Worm (Caenorhabditis elegans) whole organism, L2 larva: ENCODE data around the gene T04F8.2.

Experiments
- C34F6.9 ChIP-seq: fragments of 150-350 bp; optimal IDR thresholded peaks from 2 replicates; lab custom pipeline; 2014; ENCODE audit warnings: missing biosample characterization, missing genetic modification characterization
- F13H6.1 ChIP-seq: sonication (generic microtip); optimal IDR thresholded peaks from 2 replicates; lab custom pipeline; 2016; ENCODE audit warnings: missing genetic modification characterization, missing compliant biosample characterization
- R02D3.7 ChIP-seq: fragments of 150-350 bp; optimal IDR thresholded peaks from 2 replicates; lab custom pipeline; 2014; ENCODE audit warnings: missing biosample characterization, missing genetic modification characterization
- Y55F3AM.14 ChIP-seq: fragments of 200-800 bp; sonication (Bioruptor generic); optimal IDR thresholded peaks from 2 replicates; lab custom pipeline; 2018; ENCODE audit warnings: mild to moderate bottlenecking, missing genetic modification characterization, missing compliant biosample characterization
- ZK546.5 ChIP-seq: sonication (generic microtip); optimal IDR thresholded peaks from 2 replicates; lab custom pipeline; 2017; ENCODE audit warnings: missing biosample characterization, missing genetic modification characterization
- alr-1 ChIP-seq: fragments of 150-350 bp; optimal IDR thresholded peaks from 2 replicates; lab custom pipeline; 2014; ENCODE audit warnings: missing biosample characterization, missing genetic modification characterization
- ama-1 ChIP-seq: fragments of 150-350 bp; optimal IDR thresholded peaks from 2 replicates; lab custom pipeline; 2018; ENCODE audit warnings: inconsistent platforms
- ceh-16 ChIP-seq: fragments of 150-350 bp; optimal IDR thresholded peaks from 2 replicates; lab custom pipeline; 2014; ENCODE audit warnings: missing biosample characterization, missing genetic modification characterization
- ceh-82 ChIP-seq: fragments of 150-350 bp; optimal IDR thresholded peaks from 2 replicates; lab custom pipeline; 2014; ENCODE audit warnings: missing biosample characterization, missing genetic modification characterization
- crh-2 ChIP-seq: sonication (generic microtip); optimal IDR thresholded peaks from 2 replicates; lab custom pipeline; 2017; ENCODE audit warnings: missing biosample characterization, missing genetic modification characterization
- egl-27 ChIP-seq: sonication (generic microtip); optimal IDR thresholded peaks from 3 replicates; lab custom pipeline; 2017; ENCODE audit warnings: missing biosample characterization, missing genetic modification reagents, missing genetic modification characterization
- elt-1 ChIP-seq: fragments of 150-350 bp; optimal IDR thresholded peaks from 2 replicates; lab custom pipeline; 2014; ENCODE audit warnings: missing biosample characterization, missing genetic modification characterization
- fos-1 ChIP-seq: fragments of 150-350 bp; optimal IDR thresholded peaks from 2 replicates; lab custom pipeline; 2014; ENCODE audit warnings: missing biosample characterization, missing genetic modification characterization
- gmeb-1 ChIP-seq: fragments of 150-350 bp; optimal IDR thresholded peaks from 2 replicates; lab custom pipeline; 2014; ENCODE audit warnings: missing biosample characterization, missing genetic modification characterization
- lin-13 ChIP-seq: fragments of 150-350 bp; optimal IDR thresholded peaks from 2 replicates; lab custom pipeline; 2014; ENCODE audit warnings: missing biosample characterization, missing genetic modification reagents, missing genetic modification characterization
- lin-39 ChIP-seq: fragments of 150-350 bp; optimal IDR thresholded peaks from 2 replicates; lab custom pipeline; 2014; ENCODE audit warnings: missing biosample characterization, missing genetic modification reagents, missing genetic modification characterization
- mab-5 ChIP-seq: fragments of 150-350 bp; optimal IDR thresholded peaks from 2 replicates; lab custom pipeline; 2014; ENCODE audit warnings: missing biosample characterization, missing genetic modification characterization
- mdl-1 ChIP-seq, 2 experiments: fragments of 150-350 bp in 1 of 2; sonication (generic microtip) in 1 of 2; optimal IDR thresholded peaks; 2 replicates each; lab custom pipeline; 2017; ENCODE audit warnings: missing biosample characterization in 2 of 2, missing genetic modification characterization in 2 of 2
- nhr-10 ChIP-seq: sonication (generic microtip); optimal IDR thresholded peaks from 2 replicates; lab custom pipeline; 2017; ENCODE audit warnings: missing biosample characterization, missing genetic modification characterization
- nhr-11 ChIP-seq: fragments of 150-350 bp; optimal IDR thresholded peaks from 2 replicates; lab custom pipeline; 2014; ENCODE audit warnings: missing biosample characterization, missing genetic modification characterization
- nhr-12 ChIP-seq: fragments of 150-350 bp; optimal IDR thresholded peaks from 2 replicates; lab custom pipeline; 2014; ENCODE audit warnings: missing biosample characterization, missing genetic modification characterization
- nhr-129 ChIP-seq: fragments of 150-350 bp; optimal IDR thresholded peaks from 2 replicates; lab custom pipeline; 2014; ENCODE audit warnings: missing biosample characterization, missing genetic modification characterization
- nhr-23 ChIP-seq: fragments of 150-350 bp; optimal IDR thresholded peaks from 2 replicates; lab custom pipeline; 2014; ENCODE audit warnings: missing biosample characterization, missing genetic modification reagents, missing genetic modification characterization
- nhr-237 ChIP-seq: fragments of 150-350 bp; optimal IDR thresholded peaks from 2 replicates; lab custom pipeline; 2014; ENCODE audit warnings: missing biosample characterization, missing genetic modification characterization
- sem-4 ChIP-seq: fragments of 150-350 bp; optimal IDR thresholded peaks from 2 replicates; lab custom pipeline; 2014; ENCODE audit warnings: missing biosample characterization, missing genetic modification reagents, missing genetic modification characterization
- sma-3 ChIP-seq: sonication (generic microtip); optimal IDR thresholded peaks from 2 replicates; lab custom pipeline; 2016; ENCODE audit warnings: missing genetic modification reagents, missing genetic modification characterization, missing compliant biosample characterization
- sma-9 ChIP-seq, 2 experiments: fragments of 150-350 bp in 1 of 2; sonication (generic microtip) in 1 of 2; optimal IDR thresholded peaks; 2 replicates each; lab custom pipeline; 2014 to 2016; ENCODE audit warnings: missing genetic modification characterization in 2 of 2, mild to moderate bottlenecking in 1 of 2, missing biosample characterization in 1 of 2, missing compliant biosample characterization in 1 of 2, missing genetic modification reagents in 1 of 2, moderate library complexity in 1 of 2
- unc-62 ChIP-seq: fragments of 150-350 bp; optimal IDR thresholded peaks from 2 replicates; lab custom pipeline; 2014; ENCODE audit warnings: missing biosample characterization, missing genetic modification reagents, missing genetic modification characterization
- ztf-4 ChIP-seq: fragments of 150-350 bp; optimal IDR thresholded peaks from 2 replicates; lab custom pipeline; 2014; ENCODE audit warnings: missing biosample characterization, missing genetic modification characterization

Gene T04F8.2

DNA sequence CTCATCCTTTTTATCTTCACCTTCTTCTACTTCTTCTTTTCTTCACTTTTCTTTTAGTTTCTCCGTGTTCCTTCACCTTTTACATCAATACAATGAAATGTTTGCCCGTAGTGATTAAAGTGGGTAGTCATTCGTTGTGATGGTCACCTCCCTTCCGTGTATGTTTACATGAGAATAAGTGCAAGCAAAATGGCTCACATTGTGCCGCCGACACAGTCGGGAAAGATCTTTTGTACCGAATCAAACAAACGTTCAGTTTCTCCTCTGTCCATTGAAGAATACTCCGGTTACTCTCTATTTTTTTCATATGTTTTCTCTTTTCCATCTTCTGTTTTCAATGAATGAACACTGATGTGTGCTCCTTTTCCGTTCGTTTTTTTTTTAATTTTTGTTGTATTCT, 7.8 kb upstream of the T04F8.2 start:
- TF ChIP-seq elt-1 (tag; lab: Kevin White, UChicago) (no peak), fos-1 (tag; lab: Kevin White, UChicago) (no peak), egl-27 (tag; lab: Kevin White, UChicago) (no peak), nhr-11 (tag; lab: Kevin White, UChicago) (no peak), lin-39 (no peak), unc-62 (GFP tag; lab: Kevin White, UChicago) (no peak), nhr-129 (tag; lab: Kevin White, UChicago) (no peak), mdl-1 (tag; optimal IDR thresholded peaks at IDR 0.05; lab: Kevin White, UChicago) (no peak), ztf-4 (no peak), crh-2 (no peak)

DNA sequence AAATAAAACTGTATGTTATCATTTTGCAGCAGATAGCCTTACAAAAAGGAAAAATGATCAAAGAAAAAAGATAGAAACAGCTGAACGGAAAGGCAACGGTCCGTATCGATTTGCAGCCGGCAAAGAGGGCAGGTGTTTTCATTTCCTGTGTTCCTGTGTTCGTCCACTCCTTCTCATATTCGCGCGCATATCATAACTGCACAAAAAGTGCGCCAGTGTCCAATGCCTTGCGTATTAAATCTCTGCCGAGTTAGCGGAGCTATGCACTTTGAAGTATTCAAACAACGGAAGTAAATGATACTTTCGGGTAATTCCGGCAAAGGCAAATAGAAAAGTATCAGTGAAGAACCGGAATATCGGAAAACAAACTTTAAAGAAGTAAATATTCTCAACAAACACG, 6.2 kb upstream of the T04F8.2 start:
- TF ChIP-seq gmeb-1 (tag; lab: Kevin White, UChicago): no peak
- TF ChIP-seq sma-9 (GFP tag; optimal IDR thresholded peaks at IDR 0.05; lab: Kevin White, UChicago): peak; percentile 12
- TF ChIP-seq sma-9 (tag; optimal IDR thresholded peaks at IDR 0.05; lab: Kevin White, UChicago): no peak
- TF ChIP-seq mab-5: no peak

DNA sequence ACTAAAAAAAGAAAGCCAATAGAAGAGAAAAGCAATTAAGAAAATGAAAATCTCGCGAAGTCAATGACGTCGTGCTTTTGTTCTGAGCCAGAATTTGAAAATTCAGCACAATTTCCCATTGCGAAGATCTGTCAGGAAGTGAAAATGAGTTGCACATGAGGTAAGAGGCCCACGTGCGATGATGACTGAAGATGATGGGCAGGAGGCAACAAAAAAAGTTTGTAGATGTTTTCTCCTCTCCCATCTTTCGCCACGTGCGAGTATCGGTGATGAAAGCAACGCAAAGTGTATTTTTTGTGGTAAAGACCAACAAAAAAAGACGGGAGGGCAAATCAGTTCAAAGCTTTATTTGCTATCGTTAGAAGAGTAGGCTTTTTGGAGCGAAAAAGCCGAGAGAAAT, 5.7 kb upstream of the T04F8.2 start:
- TF ChIP-seq nhr-129 (tag; lab: Kevin White, UChicago) (peak; percentile 32), alr-1 (tag; lab: Kevin White, UChicago) (no peak), C34F6.9 (tag; lab: Kevin White, UChicago) (peak; percentile 23)

DNA sequence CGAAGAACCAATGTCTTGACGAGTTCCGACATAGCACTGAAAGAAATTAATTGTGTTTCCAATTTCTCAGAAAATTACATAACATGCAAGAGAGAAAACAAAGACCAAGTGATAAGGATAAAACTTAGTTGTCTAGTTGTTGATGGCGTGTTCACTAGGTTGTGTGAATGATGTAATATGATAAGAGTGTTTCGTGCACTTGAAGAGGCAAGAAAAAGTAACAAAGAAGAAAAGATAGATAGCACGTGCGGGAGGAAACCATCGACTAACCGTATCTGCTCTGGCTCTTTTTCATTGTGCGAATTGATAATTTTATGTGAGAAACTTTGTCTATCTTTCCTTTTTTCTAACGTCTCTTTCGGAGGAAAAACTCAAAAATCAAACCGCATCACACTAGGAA, 5.3 kb upstream of the T04F8.2 start, which contains the start of gene sfxn-1.5:
Gene sfxn-1.5, minus strand, starts transcription at position 36 of the 400 bp plus-strand sequence.
- TF ChIP-seq Y55F3AM.14 (GFP tag; lab: Kevin White, UChicago): no peak
- peak; percentile 95 for TF ChIP-seq fos-1 (tag; lab: Kevin White, UChicago)
- TF ChIP-seq sma-9 (GFP tag; optimal IDR thresholded peaks at IDR 0.05; lab: Kevin White, UChicago): peak; percentile 94
- TF ChIP-seq sma-9 (tag; optimal IDR thresholded peaks at IDR 0.05; lab: Kevin White, UChicago): no peak
- TF ChIP-seq ztf-4: no peak
- TF ChIP-seq ZK546.5: no peak
- TF ChIP-seq egl-27 (tag; lab: Kevin White, UChicago): peak; percentile 1
- TF ChIP-seq crh-2: peak; percentile 79
- TF ChIP-seq gmeb-1 (tag; lab: Kevin White, UChicago): peak; percentile 25
- TF ChIP-seq ceh-16 (tag; lab: Kevin White, UChicago): no peak
- peak; percentile 95 for TF ChIP-seq nhr-129 (tag; lab: Kevin White, UChicago)
- TF ChIP-seq lin-13 (GFP tag; lab: Kevin White, UChicago): peak; percentile 21
- peak in 1 of 2 experiments; percentile 77 for TF ChIP-seq mdl-1 (tag; optimal IDR thresholded peaks at IDR 0.05; lab: Kevin White, UChicago)
- no peak for TF ChIP-seq nhr-10 (tag; lab: Kevin White, UChicago)
- peak; percentile 67 for TF ChIP-seq F13H6.1 (tag; lab: Kevin White, UChicago)
- peak; percentile 44 for TF ChIP-seq sma-3 (GFP tag; lab: Kevin White, UChicago)

DNA sequence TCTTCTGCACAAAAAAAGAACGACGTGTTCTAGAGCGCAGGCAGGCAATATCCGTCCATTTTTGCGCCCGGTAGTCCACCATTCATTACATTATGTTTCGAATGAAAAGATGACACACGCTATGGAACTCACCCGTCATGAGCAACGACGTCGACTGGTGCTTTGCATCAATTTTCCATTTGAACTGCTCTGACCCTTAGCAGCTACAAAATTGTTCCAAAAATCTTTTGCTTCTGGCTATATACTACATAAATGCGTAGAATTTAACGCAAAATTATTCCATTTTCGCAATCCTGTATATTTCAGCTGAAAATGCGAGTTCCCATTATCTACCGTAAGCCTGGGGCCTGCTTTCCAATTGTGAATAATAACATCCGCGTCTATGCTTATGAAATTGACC, 2.0 kb upstream of the T04F8.2 start, which contains the start of gene T04F8.3:
Gene T04F8.3, plus strand, starts transcription at position 301 of the 400 bp plus-strand sequence.
- TF ChIP-seq R02D3.7 (tag; lab: Kevin White, UChicago): no peak
- no peak for TF ChIP-seq nhr-12 (tag; lab: Kevin White, UChicago)
- TF ChIP-seq nhr-23 (tag; lab: Kevin White, UChicago): no peak
- TF ChIP-seq alr-1 (tag; lab: Kevin White, UChicago): no peak

DNA sequence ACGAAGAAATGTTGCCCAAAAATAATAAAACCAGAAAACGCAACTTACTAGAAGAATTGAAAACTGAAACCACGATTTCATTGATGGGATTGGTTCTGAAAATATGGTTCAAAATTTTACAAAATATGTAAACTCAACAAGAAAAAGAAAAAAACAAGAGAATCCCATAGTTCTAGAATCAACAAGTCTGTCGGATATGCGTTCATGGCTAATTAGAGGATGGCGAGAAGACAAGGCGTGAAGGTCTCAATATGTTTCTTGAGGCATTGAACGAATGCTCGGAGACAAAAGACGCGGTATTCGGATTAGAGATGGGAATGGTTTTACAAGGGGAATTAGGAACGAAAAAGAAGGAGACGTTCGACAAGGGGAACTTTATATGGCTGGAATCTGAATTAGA, 5.6 kb downstream of the T04F8.2 start, which contains the start of gene cutl-11:
Gene cutl-11, minus strand, starts transcription at position 101 of the 400 bp plus-strand sequence.
- no peak for TF ChIP-seq ama-1
- no peak for TF ChIP-seq nhr-237 (tag; lab: Kevin White, UChicago)
- TF ChIP-seq gmeb-1 (tag; lab: Kevin White, UChicago): no peak
- no peak for TF ChIP-seq sem-4 (tag; lab: Kevin White, UChicago)

DNA sequence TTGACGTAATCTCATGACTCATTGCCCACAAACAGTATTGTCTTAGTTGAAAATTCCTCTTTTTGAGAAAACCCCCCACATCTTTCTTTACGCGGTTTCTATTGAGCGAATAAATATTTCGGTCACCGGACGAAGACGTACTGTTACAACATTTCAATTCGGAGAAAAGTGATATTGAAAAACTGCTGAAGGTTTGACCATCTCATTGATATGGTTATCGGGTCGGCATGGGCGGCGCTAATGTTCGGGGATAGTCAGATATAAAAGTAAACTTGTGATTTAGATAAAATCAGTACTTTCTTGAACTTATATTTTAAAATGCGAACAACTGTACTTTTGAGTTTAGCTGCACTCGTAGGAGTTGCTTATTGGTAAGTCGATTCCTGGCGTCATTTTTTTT, 9.2 kb downstream of the T04F8.2 start, which contains the start of gene T04F8.8:
Gene T04F8.8, plus strand, starts transcription at position 301 of the 400 bp plus-strand sequence.
- TF ChIP-seq ama-1 (no peak), sma-3 (GFP tag; lab: Kevin White, UChicago) (peak; percentile 64), ceh-82 (tag; lab: Kevin White, UChicago) (no peak)
